Fruit fly (Drosophila melanogaster) whole organism, adult: ENCODE data around the gene CG12729.

Experiments
- CG11617 ChIP-seq: fragments of 200-800 bp; sonication (Bioruptor generic); optimal IDR thresholded peaks from 2 replicates; lab custom pipeline; 2017; ENCODE audit warnings: mild to moderate bottlenecking, missing biosample characterization, missing genetic modification reagents, missing genetic modification characterization
- CG1620 ChIP-seq: fragments of 200-800 bp; sonication (Bioruptor generic); optimal IDR thresholded peaks from 2 replicates; lab custom pipeline; 2016; ENCODE audit warnings: missing biosample characterization, missing genetic modification characterization
- CG5204 ChIP-seq: fragments of 200-800 bp; sonication (Bioruptor generic); optimal IDR thresholded peaks from 2 replicates; lab custom pipeline; 2016; ENCODE audit warnings: missing biosample characterization, missing genetic modification characterization
- CG7045 ChIP-seq: fragments of 200-800 bp; sonication (Bioruptor generic); optimal IDR thresholded peaks from 2 replicates; lab custom pipeline; 2017; ENCODE audit warnings: missing biosample characterization, mild to moderate bottlenecking, missing genetic modification characterization
- Crg-1 ChIP-seq: fragments of 200-800 bp; sonication (Bioruptor generic); optimal IDR thresholded peaks from 2 replicates; lab custom pipeline; 2016; ENCODE audit warnings: missing biosample characterization, missing genetic modification characterization
- Hr96 ChIP-seq: fragments of 200-800 bp; sonication (Bioruptor generic); optimal IDR thresholded peaks from 2 replicates; lab custom pipeline; 2016; ENCODE audit warnings: missing biosample characterization, missing genetic modification characterization
- bab1 ChIP-seq: fragments of 200-800 bp; sonication (Bioruptor generic); optimal IDR thresholded peaks from 3 replicates; lab custom pipeline; 2019; ENCODE audit warnings: missing biosample characterization, mild to moderate bottlenecking, missing genetic modification characterization, moderate library complexity
- cic ChIP-seq: fragments of 200-800 bp; sonication (Bioruptor generic); optimal IDR thresholded peaks from 2 replicates; lab custom pipeline; 2017; ENCODE audit warnings: missing biosample characterization, mild to moderate bottlenecking, missing genetic modification characterization, moderate library complexity
- kay ChIP-seq: fragments of 200-800 bp; sonication (Bioruptor generic); peaks from one replicate; lab custom pipeline; 2016; ENCODE audit warnings: missing biosample characterization, missing genetic modification characterization, borderline replicate concordance
- pad ChIP-seq: fragments of 200-800 bp; sonication (Bioruptor generic); optimal IDR thresholded peaks from 3 replicates; lab custom pipeline; 2017; ENCODE audit warnings: missing biosample characterization, missing genetic modification characterization, mild to moderate bottlenecking, moderate library complexity, missing genetic modification reagents
- toe ChIP-seq: fragments of 200-800 bp; sonication (Bioruptor generic); optimal IDR thresholded peaks from 2 replicates; lab custom pipeline; 2016; ENCODE audit warnings: missing biosample characterization, missing genetic modification characterization

dm6 chrX:5876584-5876983, 31.5 kb downstream of the CG12729 start, which contains the start of gene mof:
- TF ChIP-seq pad (no peak), bab1 (GFP tag; lab: Kevin White, UChicago) (peak; percentile 74), CG1620 (no peak), kay (GFP tag; lab: Kevin White, UChicago) (no peak), cic (GFP tag; lab: Kevin White, UChicago) (no peak), Hr96 (GFP tag; lab: Kevin White, UChicago) (no peak), Crg-1 (no peak), CG11617 (no peak), CG7045 (no peak), CG5204 (no peak), toe (no peak)
